Worm (Caenorhabditis elegans) whole organism, L4 larva: ENCODE data around the gene lgc-18.
A peak's percentile ranks its signal among the peaks of the same experiment; 100 is the strongest.

Source experiments
- D1046.2 ChIP-seq: fragments of 200-800 bp; sonication (Bioruptor generic); IDR thresholded peaks from 2 replicates; pipeline ENCODE4 v1.3.6; 2022; ENCODE audit warnings: missing genetic modification characterization, missing compliant biosample characterization
- F26F4.8 ChIP-seq: fragments of 200-800 bp; sonication (Bioruptor generic); conservative IDR thresholded peaks from 2 replicates; pipeline ENCODE4 v1.3.6; 2022; ENCODE audit warnings: missing genetic modification characterization, missing compliant biosample characterization
- T20F7.1 ChIP-seq: fragments of 200-800 bp; sonication (Bioruptor generic); optimal IDR thresholded peaks from 2 replicates; lab custom pipeline; 2018; ENCODE audit warnings: mild to moderate bottlenecking, missing genetic modification characterization, missing compliant biosample characterization
- T26A8.4 ChIP-seq: fragments of 200-800 bp; sonication (Bioruptor generic); IDR thresholded peaks from 2 replicates; pipeline ENCODE4 v1.3.6; 2022; ENCODE audit warnings: missing genetic modification characterization, missing compliant biosample characterization
- Y48G9A.11 ChIP-seq: fragments of 200-800 bp; sonication (Bioruptor generic); IDR thresholded peaks from 2 replicates; pipeline ENCODE4 v1.3.6; 2022; ENCODE audit warnings: missing genetic modification reagents, missing genetic modification characterization, missing compliant biosample characterization
- ZK337.2 ChIP-seq: fragments of 200-800 bp; sonication (Bioruptor generic); IDR thresholded peaks from 2 replicates; pipeline ENCODE4 v1.3.6; 2022; ENCODE audit warnings: missing genetic modification reagents, missing genetic modification characterization, missing compliant biosample characterization
- aha-1 ChIP-seq: fragments of 150-350 bp; peaks from one replicate; lab custom pipeline; 2014; ENCODE audit warnings: missing biosample characterization, missing genetic modification characterization
- ceh-28 ChIP-seq: fragments of 150-350 bp; optimal IDR thresholded peaks from 2 replicates; lab custom pipeline; 2014; ENCODE audit warnings: missing biosample characterization, missing genetic modification reagents, missing genetic modification characterization
- ceh-62 ChIP-seq: sonication (generic microtip); optimal IDR thresholded peaks from 2 replicates; lab custom pipeline; 2017; ENCODE audit warnings: missing biosample characterization, missing genetic modification characterization
- cey-2 ChIP-seq: sonication (generic microtip); optimal IDR thresholded peaks from 3 replicates; lab custom pipeline; 2017; ENCODE audit warnings: missing genetic modification characterization, mild to moderate bottlenecking, missing compliant biosample characterization, antibody characterized with exemption, borderline replicate concordance; ENCODE audit not compliant: insufficient read depth
- ctbp-1 ChIP-seq: fragments of 200-800 bp; sonication (Bioruptor generic); IDR thresholded peaks from 2 replicates; pipeline ENCODE4 v1.3.6; 2022; ENCODE audit warnings: missing genetic modification reagents, missing genetic modification characterization, missing compliant biosample characterization
- daf-8 ChIP-seq: fragments of 200-800 bp; sonication (Bioruptor generic); IDR thresholded peaks from 2 replicates; pipeline ENCODE4 v1.3.6; 2022; ENCODE audit warnings: missing genetic modification characterization, missing compliant biosample characterization
- egl-27 ChIP-seq: sonication (generic microtip); optimal IDR thresholded peaks from 3 replicates; lab custom pipeline; 2017; ENCODE audit warnings: missing biosample characterization, missing genetic modification reagents, missing genetic modification characterization
- egl-43 ChIP-seq: fragments of 200-800 bp; sonication (Bioruptor generic); IDR thresholded peaks from 2 replicates; pipeline ENCODE4 v1.3.6; 2022; ENCODE audit warnings: missing genetic modification reagents, missing genetic modification characterization, missing compliant biosample characterization
- gei-8 ChIP-seq: fragments of 200-800 bp; sonication (Bioruptor generic); optimal IDR thresholded peaks from 2 replicates; lab custom pipeline; 2018; ENCODE audit warnings: mild to moderate bottlenecking, missing genetic modification characterization, missing compliant biosample characterization
- hif-1 ChIP-seq, 2 experiments: sonication (generic microtip); optimal IDR thresholded peaks; 2 replicates each; lab custom pipeline; 2016 to 2017; ENCODE audit warnings: missing compliant biosample characterization in 2 of 2, missing genetic modification characterization in 2 of 2, missing genetic modification reagents in 2 of 2, missing genotype in 2 of 2, mild to moderate bottlenecking in 1 of 2
- hlh-11 ChIP-seq: fragments of 200-800 bp; sonication (Bioruptor generic); optimal IDR thresholded peaks from 2 replicates; lab custom pipeline; 2018; ENCODE audit warnings: mild to moderate bottlenecking, missing genetic modification characterization, missing compliant biosample characterization
- hlh-30 ChIP-seq: sonication (generic microtip); optimal IDR thresholded peaks from 2 replicates; lab custom pipeline; 2017; ENCODE audit warnings: antibody characterized with exemption, mild to moderate bottlenecking, missing genetic modification characterization, missing compliant biosample characterization; ENCODE audit not compliant: insufficient read depth
- hmg-1.1 ChIP-seq: fragments of 200-800 bp; sonication (Bioruptor generic); IDR thresholded peaks from 2 replicates; pipeline ENCODE4 v1.3.6; 2022; ENCODE audit warnings: missing genetic modification reagents, missing genetic modification characterization, missing compliant biosample characterization
- lim-7 ChIP-seq: fragments of 200-800 bp; sonication (Bioruptor generic); IDR thresholded peaks from 2 replicates; pipeline ENCODE4 v1.3.6; 2022; ENCODE audit warnings: missing genetic modification characterization, missing compliant biosample characterization
- lin-1 ChIP-seq: fragments of 200-800 bp; sonication (Bioruptor generic); IDR thresholded peaks from 2 replicates; pipeline ENCODE4 v1.3.6; 2022; ENCODE audit warnings: missing genetic modification reagents, missing genetic modification characterization, missing compliant biosample characterization
- lin-29 ChIP-seq: fragments of 200-800 bp; sonication (Bioruptor generic); IDR thresholded peaks from 2 replicates; pipeline ENCODE4 v1.3.6; 2022; ENCODE audit warnings: missing genetic modification reagents, missing genetic modification characterization, missing compliant biosample characterization
- lin-39 ChIP-seq: fragments of 150-350 bp; optimal IDR thresholded peaks from 2 replicates; lab custom pipeline; 2014; ENCODE audit warnings: missing biosample characterization, missing genetic modification reagents, missing genetic modification characterization
- lsy-2 ChIP-seq, 2 experiments: fragments of 150-350 bp in 1 of 2; sonication (generic microtip) in 1 of 2; optimal IDR thresholded peaks; 2 replicates each; lab custom pipeline; 2014 to 2017; ENCODE audit warnings: missing biosample characterization in 2 of 2, missing genetic modification characterization in 2 of 2
- madf-5 ChIP-seq, 2 experiments: fragments of 200-800 bp; sonication (Bioruptor generic); IDR thresholded peaks; 2 replicates each; pipeline ENCODE4 v1.3.6; 2022; ENCODE audit warnings: missing compliant biosample characterization in 2 of 2, missing genetic modification characterization in 2 of 2
- madf-9 ChIP-seq: fragments of 200-800 bp; sonication (Bioruptor generic); conservative IDR thresholded peaks from 2 replicates; pipeline ENCODE4 v1.3.6; 2022; ENCODE audit warnings: missing genetic modification reagents, missing genetic modification characterization, missing compliant biosample characterization
- mep-1 ChIP-seq: fragments of 150-350 bp; sonication (generic microtip); optimal IDR thresholded peaks from 3 replicates; lab custom pipeline; 2014; ENCODE audit warnings: missing biosample characterization, missing genetic modification characterization
- mxl-2 ChIP-seq: fragments of 200-800 bp; sonication (Bioruptor generic); conservative IDR thresholded peaks from 2 replicates; pipeline ENCODE4 v1.3.6; 2022; ENCODE audit warnings: missing genetic modification reagents, missing genetic modification characterization, missing compliant biosample characterization
- nhr-11 ChIP-seq: fragments of 150-350 bp; optimal IDR thresholded peaks from 2 replicates; lab custom pipeline; 2014; ENCODE audit warnings: missing biosample characterization, missing genetic modification characterization
- nhr-111 ChIP-seq: fragments of 200-800 bp; sonication (Bioruptor generic); optimal IDR thresholded peaks from 2 replicates; lab custom pipeline; 2018; ENCODE audit warnings: mild to moderate bottlenecking, missing genetic modification characterization, missing compliant biosample characterization
- nhr-25 ChIP-seq: sonication (generic microtip); optimal IDR thresholded peaks from 2 replicates; lab custom pipeline; 2017; ENCODE audit warnings: missing genetic modification characterization, mild to moderate bottlenecking, missing compliant biosample characterization, antibody characterized with exemption, moderate library complexity, borderline replicate concordance; ENCODE audit not compliant: insufficient read depth
- nhr-41 ChIP-seq: fragments of 200-800 bp; sonication (Bioruptor generic); IDR thresholded peaks from 2 replicates; pipeline ENCODE4 v1.3.6; 2022; ENCODE audit warnings: missing genetic modification reagents, missing genetic modification characterization, missing compliant biosample characterization
- nhr-48 ChIP-seq: sonication (generic microtip); optimal IDR thresholded peaks from 2 replicates; lab custom pipeline; 2016; ENCODE audit warnings: mild to moderate bottlenecking, missing genetic modification characterization, missing compliant biosample characterization
- pha-4 ChIP-seq, 2 experiments: fragments of 150-350 bp in 1 of 2; fragments of 200-800 bp in 1 of 2; sonication (Bioruptor generic) in 1 of 2; IDR thresholded peaks in 1 of 2; optimal IDR thresholded peaks in 1 of 2; 2 replicates each; pipeline versions ENCODE4 v1.3.6 to Lab custom; 2014 to 2022; ENCODE audit warnings: missing genetic modification characterization in 2 of 2, missing genetic modification reagents in 2 of 2, missing biosample characterization in 1 of 2, missing compliant biosample characterization in 1 of 2
- php-3 ChIP-seq: fragments of 200-800 bp; sonication (Bioruptor generic); IDR thresholded peaks from 2 replicates; pipeline ENCODE4 v1.3.6; 2022; ENCODE audit warnings: missing genetic modification reagents, missing genetic modification characterization, missing compliant biosample characterization
- saeg-2 ChIP-seq: fragments of 200-800 bp; sonication (Bioruptor generic); IDR thresholded peaks from 2 replicates; pipeline ENCODE4 v1.3.6; 2022; ENCODE audit warnings: missing genetic modification reagents, missing genetic modification characterization, missing compliant biosample characterization
- spr-3 ChIP-seq: fragments of 200-800 bp; sonication (Bioruptor generic); optimal IDR thresholded peaks from 2 replicates; lab custom pipeline; 2018; ENCODE audit warnings: mild to moderate bottlenecking, missing genetic modification characterization, missing compliant biosample characterization
- tag-97 ChIP-seq: fragments of 200-800 bp; sonication (Bioruptor generic); IDR thresholded peaks from 2 replicates; pipeline ENCODE4 v1.3.6; 2022; ENCODE audit warnings: missing genetic modification characterization, missing compliant biosample characterization
- tra-1 ChIP-seq: fragments of 200-800 bp; sonication (Bioruptor generic); IDR thresholded peaks from 2 replicates; pipeline ENCODE4 v1.3.6; 2022; ENCODE audit warnings: missing genetic modification reagents, missing genetic modification characterization, missing compliant biosample characterization
- unc-62 ChIP-seq, 3 experiments: fragments of 150-350 bp in 1 of 3; sonication (generic microtip); optimal IDR thresholded peaks in 2 of 3; peaks in 1 of 3; 1 replicate in 1 of 3; 2 replicates in 2 of 3; lab custom pipeline; 2014 to 2017; ENCODE audit warnings: missing biosample characterization in 3 of 3, missing genetic modification characterization in 3 of 3, missing genetic modification reagents in 3 of 3, missing genotype in 1 of 3
- zag-1 ChIP-seq: fragments of 150-350 bp; optimal IDR thresholded peaks from 2 replicates; lab custom pipeline; 2014; ENCODE audit warnings: missing biosample characterization, missing genetic modification characterization
- zfp-2 ChIP-seq: sonication (generic microtip); optimal IDR thresholded peaks from 2 replicates; lab custom pipeline; 2016; ENCODE audit warnings: mild to moderate bottlenecking, missing genetic modification characterization, missing compliant biosample characterization
- zfp-3 ChIP-seq: fragments of 200-800 bp; sonication (Bioruptor generic); conservative IDR thresholded peaks from 2 replicates; pipeline ENCODE4 v1.3.6; 2022; ENCODE audit warnings: missing genetic modification reagents, missing genetic modification characterization, missing compliant biosample characterization

Gene lgc-18

DNA sequence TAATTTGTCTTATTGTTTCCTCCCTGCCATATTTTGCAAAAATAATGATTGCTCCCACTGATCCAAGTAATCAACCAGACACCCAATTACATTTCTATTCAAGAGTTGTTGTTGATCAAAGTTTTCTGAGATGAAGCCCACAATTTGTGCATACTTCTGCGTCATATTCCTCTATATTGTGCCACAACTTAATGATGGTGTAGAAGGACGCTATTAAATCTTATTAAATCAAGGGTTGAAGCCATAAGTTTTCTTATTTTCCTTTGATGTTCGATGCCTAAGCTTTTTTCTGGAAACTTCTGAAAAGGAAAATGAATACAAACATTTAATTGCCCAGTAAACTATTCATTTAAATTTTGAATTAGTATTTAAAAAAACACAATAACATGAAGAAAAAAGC is 43.4 kb downstream of the lgc-18 start:
- TF ChIP-seq zfp-3 = 0 out of 2 replicates have a peak, but pooled peaks have one; percentile 25
- TF ChIP-seq F26F4.8 (GFP tag; lab: Robert Waterston, UW) = no peak
- TF ChIP-seq zag-1 = no peak
- peak; percentile 98 for TF ChIP-seq aha-1 (tag; lab: Kevin White, UChicago)
- TF ChIP-seq, all 104 proteins: peak for 2

DNA sequence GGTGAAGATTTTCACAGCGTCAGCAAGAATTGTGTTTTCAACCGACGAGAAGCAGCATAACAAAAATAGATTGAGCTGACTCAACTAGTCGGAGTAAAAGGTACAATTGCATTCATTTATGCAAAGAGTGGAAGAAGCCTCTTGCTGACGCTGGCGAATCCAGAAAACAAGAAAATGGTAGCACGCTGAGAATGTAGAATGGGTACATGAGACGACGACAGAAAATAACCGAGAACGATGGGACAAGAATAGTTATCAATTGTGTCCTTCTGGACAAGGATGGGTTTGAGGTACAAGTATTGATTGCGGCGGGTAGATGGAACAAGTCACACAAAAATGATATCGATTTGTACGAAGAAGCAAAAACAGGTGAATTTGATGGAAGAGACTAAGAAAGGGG is 44.0 kb downstream of the lgc-18 start:
- peak; percentile 21 for TF ChIP-seq gei-8 (GFP tag; lab: Kevin White, UChicago)
- TF ChIP-seq T20F7.1 (GFP tag; lab: Kevin White, UChicago) = no peak
- TF ChIP-seq egl-27 (tag; lab: Kevin White, UChicago) = no peak
- TF ChIP-seq lin-1 (GFP tag; lab: Robert Waterston, UW) = no peak
- TF ChIP-seq lin-29 (GFP tag; lab: Robert Waterston, UW) = no peak
- no peak for TF ChIP-seq madf-9
- TF ChIP-seq spr-3 = no peak
- no peak for TF ChIP-seq mxl-2 (GFP tag; lab: Robert Waterston, UW)
- peak; percentile 5 for TF ChIP-seq nhr-25 (tag; lab: Kevin White, UChicago)
- no peak for TF ChIP-seq php-3 (GFP tag; lab: Robert Waterston, UW)
- TF ChIP-seq cey-2 (tag; lab: Kevin White, UChicago) = no peak
- no peak for TF ChIP-seq hlh-11 (tag; lab: Kevin White, UChicago)
- 0 out of 2 replicates have a peak, but pooled peaks have one; percentile 16 for TF ChIP-seq T26A8.4 (GFP tag; lab: Robert Waterston, UW)
- TF ChIP-seq nhr-11 (tag; lab: Kevin White, UChicago) = no peak
- TF ChIP-seq hmg-1.1 (GFP tag; lab: Robert Waterston, UW) = no peak
- TF ChIP-seq, all 104 proteins: peak for 3

DNA sequence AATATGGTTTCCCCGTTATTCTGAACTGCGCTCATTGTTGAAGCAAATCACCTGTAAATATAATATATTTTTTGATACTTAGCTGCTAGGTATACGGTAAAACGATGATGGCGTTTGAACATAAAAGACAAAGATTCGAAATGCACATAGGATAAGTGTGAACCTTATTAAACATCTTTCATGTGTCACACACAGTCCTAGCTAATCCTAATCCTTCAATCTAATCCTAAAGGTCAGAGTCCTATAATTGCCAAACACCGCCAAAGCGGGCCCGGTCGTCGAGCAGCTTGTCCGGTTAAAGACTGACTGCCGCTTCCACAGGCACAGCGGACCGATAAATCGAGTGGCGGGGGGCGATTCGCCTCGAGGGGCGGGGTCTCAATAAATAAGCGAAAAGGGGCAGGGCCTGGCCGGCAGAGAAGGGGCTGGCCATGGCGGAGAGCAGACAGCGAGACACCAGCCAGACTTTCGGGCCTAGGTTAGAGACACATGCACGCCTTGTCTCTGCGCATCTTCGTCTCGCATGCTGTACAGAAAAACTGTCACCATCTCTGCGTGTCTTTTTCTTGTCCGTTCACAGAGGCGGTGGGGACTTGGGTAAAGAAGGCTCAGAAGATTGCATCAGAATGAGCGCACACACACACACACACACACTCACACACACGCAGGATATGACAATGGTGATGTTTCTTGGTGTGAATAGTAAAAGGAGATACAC is 46.4 kb downstream of the lgc-18 start, which contains the start of gene F57G12.1:
TSS of gene F57G12.1 (minus strand) at position 51 of the 718 bp plus-strand sequence.
- TF ChIP-seq mep-1 (tag; lab: Kevin White, UChicago) (peak; percentile 91), unc-62 (GFP tag; optimal IDR thresholded peaks at IDR 0.05 in 1 of 2; lab: Kevin White, UChicago) (peak in 1 of 2 experiments; percentile 100), unc-62 (tag; optimal IDR thresholded peaks at IDR 0.05; lab: Kevin White, UChicago) (no peak), aha-1 (tag; lab: Kevin White, UChicago) (peak; percentile 100), saeg-2 (no peak), ceh-28 (tag; lab: Kevin White, UChicago) (peak; percentile 7), lin-39 (tag; lab: Kevin White, UChicago) (no peak), nhr-48 (tag; lab: Kevin White, UChicago) (peak; percentile 52), D1046.2 (GFP tag; lab: Robert Waterston, UW) (no peak), nhr-111 (GFP tag; lab: Kevin White, UChicago) (no peak), tra-1 (GFP tag; lab: Robert Waterston, UW) (peak; percentile 68; the same call in 1 of the 2 replicates), zfp-2 (tag; lab: Kevin White, UChicago) (no peak), madf-5 (GFP tag; IDR thresholded peaks at IDR 0.05; lab: Robert Waterston, UW) (no peak), hif-1 (tag; optimal IDR thresholded peaks at IDR 0.05; lab: Kevin White, UChicago) (peak in 1 of 2 experiments; percentile 83), nhr-11 (tag; lab: Kevin White, UChicago) (peak; percentile 75), ctbp-1 (peak; percentile 71; the same call in 1 of the 2 replicates), egl-43 (GFP tag; lab: Robert Waterston, UW) (peak; percentile 87), Y48G9A.11 (GFP tag; lab: Robert Waterston, UW) (peak; percentile 18; the same call in 1 of the 2 replicates), pha-4 (GFP tag; IDR thresholded peaks at IDR 0.05; lab: Robert Waterston, UW) (no peak), pha-4 (tag; optimal IDR thresholded peaks at IDR 0.05; lab: Kevin White, UChicago) (no peak), ceh-62 (no peak), hlh-30 (peak; percentile 85), T26A8.4 (GFP tag; lab: Robert Waterston, UW) (0 out of 2 replicates have a peak, but pooled peaks have one; percentile 15), T20F7.1 (GFP tag; lab: Kevin White, UChicago) (no peak), daf-8 (GFP tag; lab: Robert Waterston, UW) (no peak), lim-7 (GFP tag; lab: Robert Waterston, UW) (no peak), F26F4.8 (GFP tag; lab: Robert Waterston, UW) (no peak), spr-3 (peak; percentile 61), tag-97 (GFP tag; lab: Robert Waterston, UW) (no peak), lin-1 (GFP tag; lab: Robert Waterston, UW) (peak; percentile 34; the same call in 1 of the 2 replicates), lsy-2 (tag; optimal IDR thresholded peaks at IDR 0.05; lab: Kevin White, UChicago) (peak; percentile 1 to 51), nhr-41 (GFP tag; lab: Robert Waterston, UW) (no peak), ZK337.2 (GFP tag; lab: Robert Waterston, UW) (no peak)
